Fruit fly (Drosophila melanogaster) whole organism, embryonic: ENCODE results near the gene RabX5.

Experiments
- Awh ChIP-seq: fragments of 200-800 bp; sonication (Bioruptor generic); IDR thresholded peaks from 2 replicates; pipeline ENCODE4, ENCODE4 v1.3.6; 2022; ENCODE audit warnings: missing biosample characterization, missing genetic modification characterization
- CG11696 ChIP-seq: fragments of 200-800 bp; sonication (Bioruptor generic); IDR thresholded peaks from 2 replicates; pipeline ENCODE4 v1.3.6; 2022; ENCODE audit warnings: missing biosample characterization, missing genetic modification characterization
- CG12071 ChIP-seq: fragments of 200-800 bp; sonication (Bioruptor generic); optimal IDR thresholded peaks from 3 replicates; lab custom pipeline; 2018; ENCODE audit warnings: missing biosample characterization, mild to moderate bottlenecking, missing genetic modification characterization
- CG14667 ChIP-seq: fragments of 200-800 bp; sonication (Bioruptor generic); IDR thresholded peaks from 2 replicates; pipeline ENCODE4 v1.3.6; 2022; ENCODE audit warnings: missing biosample characterization, missing genetic modification characterization
- CG15011 ChIP-seq: fragments of 200-800 bp; sonication (Bioruptor generic); optimal IDR thresholded peaks from 3 replicates; lab custom pipeline; 2018; ENCODE audit warnings: missing biosample characterization, mild to moderate bottlenecking, missing genetic modification characterization
- CG15073 ChIP-seq: fragments of 200-800 bp; sonication (Bioruptor generic); optimal IDR thresholded peaks from 2 replicates; lab custom pipeline; 2016; ENCODE audit warnings: missing biosample characterization, missing genetic modification characterization
- CG17328 ChIP-seq: fragments of 200-800 bp; sonication (Bioruptor generic); IDR thresholded peaks from 2 replicates; pipeline ENCODE4 v1.3.6; 2022; ENCODE audit warnings: missing biosample characterization, missing genetic modification characterization
- CG17359 ChIP-seq: fragments of 200-800 bp; sonication (Bioruptor generic); optimal IDR thresholded peaks from 3 replicates; lab custom pipeline; 2018; ENCODE audit warnings: missing biosample characterization, mild to moderate bottlenecking, missing genetic modification characterization, moderate library complexity
- CG17912 ChIP-seq: fragments of 200-800 bp; sonication (Bioruptor generic); optimal IDR thresholded peaks from 2 replicates; lab custom pipeline; 2018; ENCODE audit warnings: missing biosample characterization, mild to moderate bottlenecking, missing genetic modification characterization
- CG2889 ChIP-seq: fragments of 200-800 bp; sonication (Bioruptor generic); IDR thresholded peaks from 3 replicates; pipeline ENCODE4 v1.3.6; 2022; ENCODE audit warnings: missing biosample characterization, missing genetic modification characterization
- CG34422 ChIP-seq: fragments of 200-800 bp; sonication (Bioruptor generic); IDR thresholded peaks from 3 replicates; pipeline ENCODE4 v1.3.6; 2022; ENCODE audit warnings: missing biosample characterization, missing genetic modification characterization
- CG4404 ChIP-seq: fragments of 200-800 bp; sonication (Bioruptor generic); IDR thresholded peaks from 2 replicates; pipeline ENCODE4 v1.3.6; 2022; ENCODE audit warnings: missing biosample characterization, missing genetic modification characterization
- CG6791 ChIP-seq: fragments of 200-800 bp; sonication (Bioruptor generic); IDR thresholded peaks from 3 replicates; pipeline ENCODE4 v1.3.6; 2022; ENCODE audit warnings: missing biosample characterization, missing genetic modification characterization; ENCODE audit not compliant: partially characterized antibody
- CG9797 ChIP-seq: fragments of 200-800 bp; sonication (Bioruptor generic); optimal IDR thresholded peaks from 3 replicates; lab custom pipeline; 2018; ENCODE audit warnings: missing biosample characterization, mild to moderate bottlenecking, missing genetic modification characterization
- CG9932 ChIP-seq: fragments of 200-800 bp; sonication (Bioruptor generic); IDR thresholded peaks from 2 replicates; pipeline ENCODE4 v1.3.6; 2022; ENCODE audit warnings: missing biosample characterization, missing genetic modification characterization
- D ChIP-seq, 2 experiments: fragments of 200-800 bp in 1 of 2; fragments of >200 bp in 1 of 2; sonication (Bioruptor generic) in 1 of 2; optimal IDR thresholded peaks; 2 replicates in 1 of 2; 3 replicates in 1 of 2; lab custom pipeline; 2017; ENCODE audit warnings: mild to moderate bottlenecking in 1 of 2, missing biosample characterization in 1 of 2, missing genetic modification characterization in 1 of 2, missing genetic modification reagents in 1 of 2
- E2f2 ChIP-seq: fragments of 200-800 bp; sonication (Bioruptor generic); IDR thresholded peaks from 2 replicates; pipeline ENCODE4 v1.3.6; 2022; ENCODE audit warnings: missing biosample characterization, missing genetic modification characterization
- Oli ChIP-seq: fragments of 200-800 bp; sonication (Bioruptor generic); optimal IDR thresholded peaks from 2 replicates; lab custom pipeline; 2018; ENCODE audit warnings: missing biosample characterization, mild to moderate bottlenecking, missing genetic modification characterization, moderate library complexity
- Ptx1 ChIP-seq: fragments of 200-800 bp; sonication (Bioruptor generic); IDR thresholded peaks from 2 replicates; pipeline ENCODE4 v1.3.6; 2022; ENCODE audit warnings: missing biosample characterization, missing genetic modification characterization
- Scr ChIP-seq: fragments of 200-800 bp; sonication (Bioruptor generic); IDR thresholded peaks from 2 replicates; pipeline ENCODE4 v1.3.6; 2022; ENCODE audit warnings: missing biosample characterization, missing genetic modification characterization; ENCODE audit not compliant: partially characterized antibody
- Sox102F ChIP-seq: fragments of 200-800 bp; sonication (Bioruptor generic); optimal IDR thresholded peaks from 2 replicates; lab custom pipeline; 2018; ENCODE audit warnings: missing biosample characterization, mild to moderate bottlenecking, missing genetic modification characterization, moderate library complexity
- Sry-β ChIP-seq: fragments of 200-800 bp; sonication (Bioruptor generic); optimal IDR thresholded peaks from 2 replicates; lab custom pipeline; 2018; ENCODE audit warnings: missing biosample characterization, mild to moderate bottlenecking, missing genetic modification characterization, moderate library complexity
- Tbp ChIP-seq: fragments of >200 bp; optimal IDR thresholded peaks from 2 replicates; lab custom pipeline; 2018; ENCODE audit warnings: missing biosample characterization, missing genetic modification characterization
- Xrp1 ChIP-seq: fragments of 200-800 bp; sonication (Bioruptor generic); IDR thresholded peaks from 2 replicates; pipeline ENCODE4 v1.3.6; 2022; ENCODE audit warnings: missing biosample characterization, missing genetic modification characterization
- az2 ChIP-seq: fragments of 200-800 bp; sonication (Bioruptor generic); optimal IDR thresholded peaks from 3 replicates; lab custom pipeline; 2016; ENCODE audit warnings: missing biosample characterization, missing genetic modification characterization
- bcd ChIP-seq: fragments of 200-800 bp; sonication (Bioruptor generic); optimal IDR thresholded peaks from 2 replicates; lab custom pipeline; 2017; ENCODE audit warnings: missing biosample characterization, mild to moderate bottlenecking, missing genetic modification characterization
- ci ChIP-seq: fragments of 200-800 bp; sonication (Bioruptor generic); IDR thresholded peaks from 3 replicates; pipeline ENCODE4 v1.3.6; 2022; ENCODE audit warnings: missing biosample characterization, missing genetic modification characterization
- croc ChIP-seq: fragments of 200-800 bp; sonication (Bioruptor generic); conservative IDR thresholded peaks from 3 replicates; pipeline ENCODE4 v1.3.6; 2022; ENCODE audit warnings: missing biosample characterization, missing genetic modification characterization
- dysf ChIP-seq: fragments of 200-800 bp; sonication (Bioruptor generic); IDR thresholded peaks from 3 replicates; pipeline ENCODE4 v1.3.6; 2022; ENCODE audit warnings: missing biosample characterization, missing genetic modification characterization
- esg ChIP-seq: fragments of 200-800 bp; sonication (Bioruptor generic); conservative IDR thresholded peaks from 2 replicates; pipeline ENCODE4 v1.3.6; 2022; ENCODE audit warnings: missing biosample characterization, missing genetic modification characterization
- ham ChIP-seq: fragments of 200-800 bp; sonication (Bioruptor generic); IDR thresholded peaks from 2 replicates; pipeline ENCODE4 v1.3.6; 2022; ENCODE audit warnings: missing biosample characterization, missing genetic modification characterization
- kni ChIP-seq: fragments of 200-800 bp; sonication (Bioruptor generic); optimal IDR thresholded peaks from 3 replicates; lab custom pipeline; 2017; ENCODE audit warnings: mild to moderate bottlenecking, missing biosample characterization, missing genetic modification reagents, missing genetic modification characterization
- lbe ChIP-seq: fragments of 200-800 bp; sonication (Bioruptor generic); optimal IDR thresholded peaks from 2 replicates; lab custom pipeline; 2016; ENCODE audit warnings: missing biosample characterization, mild to moderate bottlenecking, missing genetic modification characterization
- lov ChIP-seq, 2 experiments: fragments of 200-800 bp in 1 of 2; fragments of >200 bp in 1 of 2; sonication (Bioruptor generic) in 1 of 2; IDR thresholded peaks in 1 of 2; optimal IDR thresholded peaks in 1 of 2; 2 replicates in 1 of 2; 3 replicates in 1 of 2; pipeline versions ENCODE4 v1.3.6 to Lab custom; 2017 to 2022; ENCODE audit warnings: missing biosample characterization in 1 of 2, missing genetic modification characterization in 1 of 2
- pan ChIP-seq, 4 experiments: fragments of >200 bp in 3 of 4; fragments of 200-800 bp in 1 of 4; sonication (Bioruptor generic) in 1 of 4; optimal IDR thresholded peaks in 3 of 4; IDR thresholded peaks in 1 of 4; 2 replicates each; pipeline versions ENCODE4 v1.3.6 to Lab custom; 2017 to 2022; ENCODE audit warnings: missing biosample characterization in 2 of 4, missing genetic modification characterization in 2 of 4, mixed read lengths in 1 of 4
- sisA ChIP-seq: fragments of 200-800 bp; sonication (Bioruptor generic); IDR thresholded peaks from 2 replicates; pipeline ENCODE4 v1.3.6; 2022; ENCODE audit warnings: missing biosample characterization, missing genetic modification characterization
- slbo ChIP-seq: fragments of 200-800 bp; sonication (Bioruptor generic); IDR thresholded peaks from 2 replicates; pipeline ENCODE4 v1.3.6; 2022; ENCODE audit warnings: missing biosample characterization, missing genetic modification characterization
- trem ChIP-seq: fragments of 200-800 bp; optimal IDR thresholded peaks from 3 replicates; lab custom pipeline; 2019; ENCODE audit warnings: missing biosample characterization, mild to moderate bottlenecking, missing genetic modification characterization, moderate library complexity

RabX5 gene

dm6 chr3L:1692122-1692786, 22.3 kb upstream of the RabX5 start (continued):
- TF ChIP-seq D (optimal IDR thresholded peaks at IDR 0.05; lab: Kevin White, UChicago), result no peak
- no peak for TF ChIP-seq D (GFP tag; optimal IDR thresholded peaks at IDR 0.05; lab: Kevin White, UChicago)
- TF ChIP-seq Xrp1, result peak; percentile 49
- no peak for TF ChIP-seq lov (optimal IDR thresholded peaks at IDR 0.05; lab: Kevin White, UChicago)
- TF ChIP-seq lov (GFP tag; IDR thresholded peaks at IDR 0.05; lab: Robert Waterston, UW), result 0 out of 3 replicates have a peak, but pooled peaks have one; percentile 13
- TF ChIP-seq CG4404 (GFP tag; lab: Robert Waterston, UW), result 0 out of 2 replicates have a peak, but pooled peaks have one; percentile 35
- TF ChIP-seq kni (GFP tag; lab: Kevin White, UChicago), result no peak
- peak; percentile 45; the same call in 1 of the 2 replicates for TF ChIP-seq sisA
- TF ChIP-seq CG12071 (GFP tag; lab: Kevin White, UChicago), result no peak
- TF ChIP-seq dysf, result 0 out of 3 replicates have a peak, but pooled peaks have one; percentile 14
- TF ChIP-seq CG6791 (GFP tag; lab: Robert Waterston, UW), result no peak
- TF ChIP-seq trem (tag; lab: Kevin White, UChicago), result no peak
- no peak for TF ChIP-seq CG2889 (GFP tag; lab: Robert Waterston, UW)
- TF ChIP-seq esg (GFP tag; lab: Robert Waterston, UW), result peak; percentile 26; the same call in 1 of the 2 replicates
- TF ChIP-seq Scr (GFP tag; lab: Robert Waterston, UW), result no peak
- TF ChIP-seq CG9932 (GFP tag; lab: Robert Waterston, UW), result no peak
- TF ChIP-seq lbe, result peak; percentile 29
- TF ChIP-seq CG17912, result no peak
- 0 out of 2 replicates have a peak, but pooled peaks have one; percentile 14 for TF ChIP-seq Ptx1 (GFP tag; lab: Robert Waterston, UW)
- no peak for TF ChIP-seq CG15011
- no peak for TF ChIP-seq bcd (GFP tag; lab: Kevin White, UChicago)
- TF ChIP-seq CG14667 (GFP tag; lab: Robert Waterston, UW), result 0 out of 2 replicates have a peak, but pooled peaks have one; percentile 11
- no peak for TF ChIP-seq Sry-β
- no peak for TF ChIP-seq CG17359 (tag; lab: Kevin White, UChicago)
- TF ChIP-seq CG11696 (GFP tag; lab: Robert Waterston, UW), result peak; percentile 73
- TF ChIP-seq pan (optimal IDR thresholded peaks at IDR 0.05; lab: Kevin White, UChicago), result no peak
- peak in 1 of 2 experiments; percentile 40 for TF ChIP-seq pan (GFP tag; optimal IDR thresholded peaks at IDR 0.05 in 1 of 2, IDR thresholded peaks at IDR 0.05 in 1 of 2)
- peak; percentile 25; the same call in 1 of the 3 replicates for TF ChIP-seq croc
- no peak for TF ChIP-seq CG15073
- TF ChIP-seq Sox102F, result no peak
- TF ChIP-seq Tbp (GFP tag; lab: Kevin White, UChicago), result no peak
- peak; percentile 25 for TF ChIP-seq Oli (tag; lab: Kevin White, UChicago)
- peak; percentile 45 for TF ChIP-seq CG17328 (GFP tag; lab: Robert Waterston, UW)
- 0 out of 3 replicates have a peak, but pooled peaks have one; percentile 38 for TF ChIP-seq CG34422 (GFP tag; lab: Robert Waterston, UW)
- TF ChIP-seq CG9797 (GFP tag; lab: Kevin White, UChicago), result no peak
- 0 out of 2 replicates have a peak, but pooled peaks have one; percentile 34 for TF ChIP-seq Awh (GFP tag; lab: Robert Waterston, UW)
- no peak for TF ChIP-seq az2 (GFP tag; lab: Kevin White, UChicago)
- TF ChIP-seq ci, result peak; percentile 58; the same call in 1 of the 3 replicates
- TF ChIP-seq slbo, result 0 out of 2 replicates have a peak, but pooled peaks have one; percentile 7
- no peak for TF ChIP-seq E2f2 (GFP tag; lab: Robert Waterston, UW)
- no peak for TF ChIP-seq ham (GFP tag; lab: Robert Waterston, UW)
